Fruit fly (Drosophila melanogaster): ENCODE data around the gene atms.
A peak's percentile ranks its signal among the peaks of the same experiment; 100 is the strongest.

atms gene

dm6 chr3R:4731828-4732657 is 17.8 kb upstream of the atms start, which contains the start of gene Nep2 (continued):
- peak; percentile 40; the same call in 1 of the 3 replicates for TF ChIP-seq ci (GFP tag; IDR thresholded peaks at IDR 0.05)
- no peak for TF ChIP-seq CG31224 (GFP tag; IDR thresholded peaks at IDR 0.05)
- TF ChIP-seq CG15479 (GFP tag; optimal IDR thresholded peaks at IDR 0.05), result no peak
- TF ChIP-seq CG12236 (GFP tag; optimal IDR thresholded peaks at IDR 0.05), result no peak
- no peak for TF ChIP-seq CG2202 (tag; optimal IDR thresholded peaks at IDR 0.05)
- no peak for TF ChIP-seq Atf-2 (GFP tag; optimal IDR thresholded peaks at IDR 0.05)
- TF ChIP-seq dysf (GFP tag; IDR thresholded peaks at IDR 0.05), result no peak
- peak; percentile 56 for TF ChIP-seq CG7556 (GFP tag; optimal IDR thresholded peaks at IDR 0.05)
- no peak for TF ChIP-seq bsh (GFP tag; optimal IDR thresholded peaks at IDR 0.05)
- TF ChIP-seq schlank (tag; optimal IDR thresholded peaks at IDR 0.05), result no peak
- TF ChIP-seq CG2129 (GFP tag; IDR thresholded peaks at IDR 0.05; ENCODE audit: partially characterized antibody), result no peak
- no peak for TF ChIP-seq unc-4 (GFP tag; IDR thresholded peaks at IDR 0.05; ENCODE audit: partially characterized antibody)
- no peak for TF ChIP-seq CG15514 (GFP tag; optimal IDR thresholded peaks at IDR 0.05)
- TF ChIP-seq eyg (GFP tag; optimal IDR thresholded peaks at IDR 0.05), result no peak
- TF ChIP-seq CG10267 (tag; optimal IDR thresholded peaks at IDR 0.05), result peak; percentile 9
- 0 out of 3 replicates have a peak, but pooled peaks have one; percentile 26 for TF ChIP-seq zfh1 (GFP tag; IDR thresholded peaks at IDR 0.05)
- no peak for TF ChIP-seq TFAM (GFP tag; optimal IDR thresholded peaks at IDR 0.05)
- no peak for TF ChIP-seq Hsf (GFP tag; optimal IDR thresholded peaks at IDR 0.05)
- peak; percentile 20 for TF ChIP-seq Sox102F (GFP tag; optimal IDR thresholded peaks at IDR 0.05)
- TF ChIP-seq CG10462 (GFP tag; optimal IDR thresholded peaks at IDR 0.05), result no peak
- peak; percentile 2 for TF ChIP-seq ewg (GFP tag; optimal IDR thresholded peaks at IDR 0.05)
- no peak for TF ChIP-seq tll (GFP tag; optimal IDR thresholded peaks at IDR 0.05)
- no peak for TF ChIP-seq Mes4 (GFP tag; optimal IDR thresholded peaks at IDR 0.05)
- no peak for TF ChIP-seq Elba2 (GFP tag; optimal IDR thresholded peaks at IDR 0.05)
- TF ChIP-seq B-H1 (GFP tag; IDR thresholded peaks at IDR 0.05), result no peak
- TF ChIP-seq sc (optimal IDR thresholded peaks at IDR 0.05), result no peak
- TF ChIP-seq sc (GFP tag; optimal IDR thresholded peaks at IDR 0.05), result no peak
- TF ChIP-seq Hmr (GFP tag; optimal IDR thresholded peaks at IDR 0.05), result no peak
- no peak for TF ChIP-seq Six4 (GFP tag; optimal IDR thresholded peaks at IDR 0.05)
- peak; percentile 1 for TF ChIP-seq tin (GFP tag; optimal IDR thresholded peaks at IDR 0.05)
- no peak for TF ChIP-seq run (tag; optimal IDR thresholded peaks at IDR 0.05)
- TF ChIP-seq Camta (GFP tag; optimal IDR thresholded peaks at IDR 0.05), result peak; percentile 7
- no peak for TF ChIP-seq CG13624 (GFP tag; optimal IDR thresholded peaks at IDR 0.05)
- no peak; the same call in 1 of the 2 replicates for TF ChIP-seq amos (GFP tag; IDR thresholded peaks at IDR 0.05; ENCODE audit: partially characterized antibody)
- 0 out of 3 replicates have a peak, but pooled peaks have one; percentile 12 for TF ChIP-seq CG34422 (GFP tag; IDR thresholded peaks at IDR 0.05)
- no peak for TF ChIP-seq CG13123 (GFP tag; optimal IDR thresholded peaks at IDR 0.05)
- TF ChIP-seq fru (optimal IDR thresholded peaks at IDR 0.05), result no peak
- TF ChIP-seq CG15601 (tag; optimal IDR thresholded peaks at IDR 0.05), result no peak
- no peak for TF ChIP-seq GATAe (GFP tag; conservative IDR thresholded peaks at IDR 0.05)
- no peak for TF ChIP-seq Doc3 (GFP tag; IDR thresholded peaks at IDR 0.05; ENCODE audit: partially characterized antibody)
- peak; percentile 5 for TF ChIP-seq bab2 (GFP tag; optimal IDR thresholded peaks at IDR 0.05)
- no peak for TF ChIP-seq yki (optimal IDR thresholded peaks at IDR 0.05)
- TF ChIP-seq inv (GFP tag; IDR thresholded peaks at IDR 0.05; ENCODE audit: partially characterized antibody), result peak; percentile 63
- TF ChIP-seq fd64A (GFP tag; optimal IDR thresholded peaks at IDR 0.05), result no peak
- TF ChIP-seq CG32772 (GFP tag; IDR thresholded peaks at IDR 0.05), result no peak
- TF ChIP-seq CG30403 (GFP tag; optimal IDR thresholded peaks at IDR 0.05), result peak; percentile 53
- no peak for TF ChIP-seq grn (GFP tag; optimal IDR thresholded peaks at IDR 0.05)
- no peak for TF ChIP-seq CG4360 (GFP tag; IDR thresholded peaks at IDR 0.05)
- TF ChIP-seq CG12942 (GFP tag; optimal IDR thresholded peaks at IDR 0.05), result no peak
- TF ChIP-seq MTF-1 (GFP tag; optimal IDR thresholded peaks at IDR 0.05; ENCODE audit: borderline replicate concordance), result no peak
